Worm (Caenorhabditis elegans): ENCODE measurements around the gene Y116A8A.4.

Gene Y116A8A.4

ce11 chrIV:16776915-16777314 lies 45.7 kb upstream of the Y116A8A.4 start:
- TF ChIP-seq nhr-23 (tag; optimal IDR thresholded peaks at IDR 0.05) (no peak), aly-2 (tag; optimal IDR thresholded peaks at IDR 0.05) (no peak), nhr-21 (tag; optimal IDR thresholded peaks at IDR 0.05) (no peak), skn-1 (tag; optimal IDR thresholded peaks at IDR 0.05) (no peak), unc-55 (GFP tag; optimal IDR thresholded peaks at IDR 0.05) (no peak), mbf-1 (tag; optimal IDR thresholded peaks at IDR 0.05) (no peak), sma-3 (GFP tag; optimal IDR thresholded peaks at IDR 0.05) (no peak)

- TF ChIP-seq mab-5 (tag; optimal IDR thresholded peaks at IDR 0.05), result no peak
- TF ChIP-seq ZK546.5 (tag; optimal IDR thresholded peaks at IDR 0.05), result no peak
- no peak for TF ChIP-seq nhr-21 (tag; optimal IDR thresholded peaks at IDR 0.05)
- no peak for TF ChIP-seq zag-1 (tag; optimal IDR thresholded peaks at IDR 0.05)
- no peak for TF ChIP-seq egl-27 (tag; optimal IDR thresholded peaks at IDR 0.05)
Measured at ce11 chrIV:16777758-16778157, 44.9 kb upstream of the Y116A8A.4 start.

DNA sequence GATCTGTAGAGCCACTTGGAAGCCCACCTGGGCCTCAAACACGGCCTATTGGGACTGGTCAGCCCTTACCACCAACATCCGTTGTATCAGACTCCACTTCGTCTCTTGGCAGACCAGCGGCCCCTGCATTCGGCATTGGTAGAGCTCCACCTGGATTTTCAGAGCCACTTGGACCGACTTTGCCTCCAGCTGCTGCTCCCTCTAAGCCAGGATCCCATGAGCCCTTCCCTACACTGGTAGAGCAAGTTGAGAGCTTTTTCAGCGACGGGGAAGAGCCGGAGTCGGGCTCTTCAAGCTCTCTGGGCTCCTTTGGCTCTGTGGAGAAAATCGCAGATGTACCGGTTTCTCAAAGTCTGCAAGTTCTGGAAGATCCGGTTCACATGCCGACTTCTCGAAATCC lies 44.0 kb upstream of the Y116A8A.4 start:
- no peak for TF ChIP-seq dmd-4 (tag; optimal IDR thresholded peaks at IDR 0.05)
- TF ChIP-seq C34F6.9 (tag; optimal IDR thresholded peaks at IDR 0.05), result no peak
- TF ChIP-seq nhr-25 (tag; optimal IDR thresholded peaks at IDR 0.05), result no peak
- no peak for TF ChIP-seq lsy-2 (tag; optimal IDR thresholded peaks at IDR 0.05)
- TF ChIP-seq sem-4 (tag; optimal IDR thresholded peaks at IDR 0.05), result no peak
- no peak for TF ChIP-seq blmp-1 (tag; optimal IDR thresholded peaks at IDR 0.05; ENCODE audit: insufficient read depth)
- TF ChIP-seq elt-3 (tag; optimal IDR thresholded peaks at IDR 0.05), result no peak
- TF ChIP-seq mdl-1 (tag; optimal IDR thresholded peaks at IDR 0.05), result no peak
- TF ChIP-seq unc-62 (GFP tag; optimal IDR thresholded peaks at IDR 0.05), result no peak

ce11 chrIV:16787024-16787423 lies 35.6 kb upstream of the Y116A8A.4 start, which contains the start of gene Y43D4A.6:
Y43D4A.6 (plus strand) TSS chrIV:16787324.
- TF ChIP-seq lin-13 (GFP tag; optimal IDR thresholded peaks at IDR 0.05), result no peak
- TF ChIP-seq gmeb-1 (tag; optimal IDR thresholded peaks at IDR 0.05), result no peak
- no peak for TF ChIP-seq ztf-4 (tag; optimal IDR thresholded peaks at IDR 0.05)
- TF ChIP-seq F13H6.1 (tag; optimal IDR thresholded peaks at IDR 0.05), result no peak

DNA sequence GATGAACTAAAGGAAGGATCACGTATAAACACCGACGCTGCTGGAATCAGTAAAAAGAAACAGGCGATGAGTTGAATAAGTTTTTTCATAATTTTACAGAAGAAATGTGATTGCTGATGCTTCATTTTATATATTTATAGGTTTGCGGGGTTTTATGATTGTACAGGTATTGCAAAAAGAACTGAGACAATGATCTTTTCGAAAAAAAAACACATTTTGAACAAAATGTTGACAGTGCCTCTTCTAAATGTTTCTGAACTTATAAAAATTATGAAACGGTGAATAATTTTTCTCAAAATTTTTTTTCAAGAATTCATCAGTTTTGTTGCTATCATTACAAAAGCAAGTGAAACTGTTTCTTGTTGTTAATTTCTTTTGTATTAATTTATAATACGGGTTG lies 16.3 kb upstream of the Y116A8A.4 start, which contains the start of gene clec-193:
clec-193 (minus strand) TSS at position 101 of the 400 bp plus-strand sequence.
- TF ChIP-seq C34F6.9 (tag; optimal IDR thresholded peaks at IDR 0.05), result no peak
- no peak for TF ChIP-seq nhr-23 (tag; optimal IDR thresholded peaks at IDR 0.05)
- TF ChIP-seq nhr-10 (tag; optimal IDR thresholded peaks at IDR 0.05), result no peak
- TF ChIP-seq ztf-11 (tag; optimal IDR thresholded peaks at IDR 0.05), result no peak
- TF ChIP-seq fos-1 (tag; optimal IDR thresholded peaks at IDR 0.05), result no peak
- TF ChIP-seq skn-1 (tag; optimal IDR thresholded peaks at IDR 0.05), result no peak
- TF ChIP-seq unc-62 (GFP tag; optimal IDR thresholded peaks at IDR 0.05), result no peak
- no peak for TF ChIP-seq unc-39 (tag; optimal IDR thresholded peaks at IDR 0.05)
- TF ChIP-seq snpc-4 (tag; optimal IDR thresholded peaks at IDR 0.05), result no peak
- no peak for TF ChIP-seq R02D3.7 (tag; optimal IDR thresholded peaks at IDR 0.05)

DNA sequence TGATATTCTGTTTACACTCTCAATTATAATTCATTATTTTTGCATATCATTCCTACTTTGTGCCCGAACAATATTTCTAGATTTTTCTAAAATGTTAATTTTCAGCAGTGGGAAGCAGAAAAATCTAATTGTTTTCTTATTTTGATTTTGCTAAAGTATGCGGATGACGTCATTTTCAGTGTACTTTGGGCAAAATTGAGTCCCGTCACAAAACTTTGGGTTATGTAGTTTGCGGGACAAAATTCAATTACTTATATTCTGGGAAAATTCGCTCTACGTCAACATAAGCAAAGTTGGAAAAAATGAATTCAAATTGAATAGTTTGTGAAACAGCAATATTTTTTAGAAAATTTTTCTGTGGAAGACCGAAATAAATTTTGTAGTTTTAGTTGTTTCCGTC lies 10.5 kb upstream of the Y116A8A.4 start:
- TF ChIP-seq aly-2 (tag; optimal IDR thresholded peaks at IDR 0.05) (no peak), sem-4 (tag; optimal IDR thresholded peaks at IDR 0.05) (no peak), nhr-25 (tag; optimal IDR thresholded peaks at IDR 0.05) (no peak), egl-27 (tag; optimal IDR thresholded peaks at IDR 0.05) (no peak), zag-1 (tag; optimal IDR thresholded peaks at IDR 0.05) (no peak), lin-11 (tag; optimal IDR thresholded peaks at IDR 0.05) (no peak), lin-39 (tag; optimal IDR thresholded peaks at IDR 0.05) (no peak), alr-1 (tag; optimal IDR thresholded peaks at IDR 0.05) (no peak), nhr-77 (tag; optimal IDR thresholded peaks at IDR 0.05) (no peak)

Measured in whole organism, L2 larva.